Worm (Caenorhabditis elegans): Measurements from ENCODE around the gene C18B2.3.

ce11 chrX:3613665-3614064 lies 12.0 kb downstream of the C18B2.3 start:
- TF ChIP-seq tag-97 (GFP tag; IDR thresholded peaks at IDR 0.05) = no peak
- TF ChIP-seq nhr-237 (tag; optimal IDR thresholded peaks at IDR 0.05) = no peak
- no peak for TF ChIP-seq unc-62 (GFP tag; optimal IDR thresholded peaks at IDR 0.05 in 1 of 2)
- no peak for TF ChIP-seq unc-62 (tag; optimal IDR thresholded peaks at IDR 0.05)
